Worm (Caenorhabditis elegans) whole organism, midembryonic: ENCODE data around the gene ift-43.

ENCODE experiments used
- T22C8.4 ChIP-seq: fragments of 200-800 bp; sonication (Bioruptor generic); IDR thresholded peaks from 2 replicates; pipeline ENCODE4 v1.3.6; 2022; ENCODE audit warnings: missing genetic modification characterization, missing compliant biosample characterization
- cog-1 ChIP-seq: sonication (generic microtip); optimal IDR thresholded peaks from 2 replicates; lab custom pipeline; 2016; ENCODE audit warnings: missing genetic modification characterization, missing compliant biosample characterization
- flt-1 ChIP-seq: fragments of 200-800 bp; sonication (Bioruptor generic); IDR thresholded peaks from 2 replicates; pipeline ENCODE4 v1.3.6; 2022; ENCODE audit warnings: missing genetic modification characterization, missing compliant biosample characterization
- klf-2 ChIP-seq: fragments of 200-800 bp; sonication (Bioruptor generic); conservative IDR thresholded peaks from 2 replicates; pipeline ENCODE4 v1.3.6; 2022; ENCODE audit warnings: missing genetic modification reagents, missing genetic modification characterization, missing compliant biosample characterization
- med-1 ChIP-seq: sonication (generic microtip); optimal IDR thresholded peaks from 2 replicates; lab custom pipeline; 2017; ENCODE audit warnings: missing genetic modification characterization, mild to moderate bottlenecking, missing compliant biosample characterization, antibody characterized with exemption, missing genetic modification reagents; ENCODE audit not compliant: insufficient read depth
- ref-1 ChIP-seq: fragments of 200-800 bp; sonication (Bioruptor generic); conservative IDR thresholded peaks from 2 replicates; pipeline ENCODE4 v1.3.6; 2022; ENCODE audit warnings: missing genetic modification reagents, missing genetic modification characterization, missing compliant biosample characterization
- tab-1 ChIP-seq: fragments of 200-800 bp; sonication (Bioruptor generic); IDR thresholded peaks from 2 replicates; pipeline ENCODE4 v1.3.6; 2022; ENCODE audit warnings: missing genetic modification characterization, missing compliant biosample characterization
- ztf-23 ChIP-seq: fragments of 200-800 bp; sonication (Bioruptor generic); IDR thresholded peaks from 2 replicates; pipeline ENCODE4 v1.3.6; 2022; ENCODE audit warnings: missing genetic modification reagents, missing genetic modification characterization, missing compliant biosample characterization
- ztf-29 ChIP-seq: fragments of 200-800 bp; sonication (Bioruptor generic); IDR thresholded peaks from 2 replicates; pipeline ENCODE4 v1.3.6; 2022; ENCODE audit warnings: missing genetic modification reagents, missing genetic modification characterization, missing compliant biosample characterization

The ift-43 gene

DNA sequence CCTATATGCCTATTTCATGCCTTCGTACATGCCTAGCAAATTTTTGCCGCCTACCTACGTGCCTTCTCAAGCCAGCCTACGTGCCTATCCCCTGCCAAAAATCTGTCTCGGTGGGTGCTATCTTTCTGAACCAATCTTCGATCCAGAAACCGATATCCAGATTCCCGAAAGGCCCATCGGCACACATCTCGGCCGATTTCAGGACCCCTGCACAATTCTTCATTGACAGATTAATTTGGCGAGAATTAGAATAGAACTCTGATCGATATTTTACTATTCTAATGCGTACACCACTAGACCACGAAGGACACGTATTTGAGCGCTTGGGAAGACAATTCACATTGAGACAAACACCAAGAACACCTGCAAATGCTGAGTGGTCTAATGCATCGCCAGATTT is 7.0 kb upstream of the ift-43 start:
- TF ChIP-seq T22C8.4 (GFP tag; lab: Robert Waterston, UW) (no peak), flt-1 (peak; percentile 74; the same call in 1 of the 2 replicates)

DNA sequence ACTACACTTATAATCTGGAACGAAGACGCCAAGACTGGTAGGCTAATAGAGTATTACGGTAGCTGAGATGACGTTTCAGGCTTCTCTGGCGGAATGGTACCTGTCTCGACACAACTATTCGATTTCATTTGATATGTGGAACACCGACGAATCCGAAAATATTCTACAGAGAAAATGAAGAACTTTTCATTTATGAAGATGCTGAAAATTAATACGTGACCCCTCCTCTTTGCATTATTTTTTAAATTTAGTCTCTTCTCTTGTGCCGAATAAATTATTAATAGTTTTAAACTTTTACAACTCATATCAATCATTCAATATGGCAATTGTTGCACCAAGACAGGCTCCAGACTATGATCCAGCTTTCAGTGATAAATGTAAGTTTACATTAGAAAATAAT is 5.4 kb upstream of the ift-43 start, which contains the start of gene C25H3.16:
TSS of gene C25H3.16 (plus strand) at position 301 of the 400 bp plus-strand sequence.
- TF ChIP-seq flt-1 = no peak
- no peak for TF ChIP-seq ztf-23 (GFP tag; lab: Robert Waterston, UW)
- TF ChIP-seq tab-1 (GFP tag; lab: Robert Waterston, UW) = no peak
- no peak for TF ChIP-seq T22C8.4 (GFP tag; lab: Robert Waterston, UW)
- TF ChIP-seq med-1 (GFP tag; lab: Kevin White, UChicago) = no peak
- no peak for TF ChIP-seq cog-1 (tag; lab: Kevin White, UChicago)

DNA sequence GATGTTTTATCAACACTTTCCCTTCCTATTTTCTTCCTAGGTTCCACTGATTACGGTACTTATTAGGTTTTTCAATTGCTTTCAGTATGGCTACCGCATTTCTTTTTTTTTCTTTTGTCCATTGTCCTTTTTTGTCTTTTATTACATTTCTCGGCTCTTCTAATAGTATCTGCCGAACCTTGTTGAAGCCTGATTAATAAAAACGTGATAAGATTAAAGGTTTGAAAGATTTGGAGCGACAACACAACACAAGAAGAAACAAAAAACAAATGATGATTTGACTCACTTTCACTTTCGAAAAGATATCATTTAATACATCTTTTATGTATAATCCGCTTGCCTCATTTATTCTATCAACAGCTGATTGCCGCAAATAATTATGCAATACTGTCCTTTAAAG is 4.4 kb upstream of the ift-43 start, which contains the start of gene C25H3.15:
TSS of gene C25H3.15 (plus strand) at position 301 of the 400 bp plus-strand sequence.
- no peak for TF ChIP-seq T22C8.4 (GFP tag; lab: Robert Waterston, UW)
- no peak for TF ChIP-seq ref-1 (GFP tag; lab: Robert Waterston, UW)
- no peak for TF ChIP-seq med-1 (GFP tag; lab: Kevin White, UChicago)
- TF ChIP-seq cog-1 (tag; lab: Kevin White, UChicago) = no peak
- TF ChIP-seq ztf-23 (GFP tag; lab: Robert Waterston, UW) = no peak
- no peak for TF ChIP-seq flt-1

DNA sequence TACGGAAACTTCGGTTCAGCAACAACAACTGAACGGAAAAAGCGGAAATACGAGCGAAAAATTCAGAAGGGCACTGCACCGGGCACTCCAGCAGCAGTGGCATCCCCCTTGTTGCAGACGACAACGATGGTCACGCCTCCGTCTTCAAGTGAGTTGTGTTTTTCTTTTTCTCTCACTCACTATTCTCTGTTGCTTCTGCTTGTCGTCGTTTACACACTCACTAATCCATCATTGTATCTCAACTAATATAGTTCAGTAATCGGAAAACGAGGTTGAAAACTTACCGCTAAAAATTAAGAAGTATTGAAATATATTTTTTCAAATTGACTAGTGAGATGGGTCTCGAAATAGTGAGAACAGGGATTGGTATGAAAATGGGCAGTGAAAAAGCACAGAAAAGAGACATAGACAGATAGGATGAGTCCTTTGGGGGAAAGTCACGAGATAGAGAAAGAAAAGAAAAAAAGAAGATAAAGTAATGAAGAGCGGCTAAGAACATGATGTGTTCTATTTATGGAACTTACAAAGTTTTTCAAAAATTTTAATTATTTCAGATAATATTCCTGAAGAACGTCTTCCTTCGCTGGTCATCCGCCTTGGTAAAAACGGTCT is 2.7 kb upstream of the ift-43 start:
- TF ChIP-seq klf-2 (GFP tag; lab: Robert Waterston, UW) (no peak), tab-1 (GFP tag; lab: Robert Waterston, UW) (no peak), cog-1 (tag; lab: Kevin White, UChicago) (no peak), ref-1 (GFP tag; lab: Robert Waterston, UW) (no peak), ztf-29 (GFP tag; lab: Robert Waterston, UW) (no peak), med-1 (GFP tag; lab: Kevin White, UChicago) (no peak), T22C8.4 (GFP tag; lab: Robert Waterston, UW) (no peak)

DNA sequence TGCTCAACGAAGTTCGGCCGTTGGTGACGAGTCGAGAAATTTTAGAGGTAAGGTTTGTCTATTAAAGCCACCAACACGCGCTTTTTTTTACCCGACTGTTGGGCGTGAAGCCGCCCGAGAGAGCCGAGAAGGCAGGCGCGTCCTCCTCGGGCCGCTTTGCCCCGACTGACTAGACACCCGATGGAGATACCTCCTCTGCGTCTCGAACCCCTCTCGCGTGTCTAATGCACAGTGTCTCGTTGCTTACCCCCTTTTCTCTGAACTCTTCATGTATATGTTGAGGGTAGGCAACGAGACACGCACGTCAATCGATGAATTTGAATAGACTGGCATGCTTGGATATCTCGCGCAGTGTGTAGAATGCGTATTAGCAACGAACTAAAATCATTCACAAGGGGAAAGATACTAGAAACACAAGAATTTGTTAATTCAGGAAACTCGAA is 1.2 kb upstream of the ift-43 start:
- TF ChIP-seq klf-2 (GFP tag; lab: Robert Waterston, UW) (peak; percentile 73), med-1 (GFP tag; lab: Kevin White, UChicago) (no peak), ref-1 (GFP tag; lab: Robert Waterston, UW) (peak; percentile 66), ztf-29 (GFP tag; lab: Robert Waterston, UW) (peak; percentile 95), tab-1 (GFP tag; lab: Robert Waterston, UW) (peak; percentile 85), cog-1 (tag; lab: Kevin White, UChicago) (peak; percentile 75), ztf-23 (GFP tag; lab: Robert Waterston, UW) (peak; percentile 91), flt-1 (peak; percentile 95), T22C8.4 (GFP tag; lab: Robert Waterston, UW) (peak; percentile 86)

DNA sequence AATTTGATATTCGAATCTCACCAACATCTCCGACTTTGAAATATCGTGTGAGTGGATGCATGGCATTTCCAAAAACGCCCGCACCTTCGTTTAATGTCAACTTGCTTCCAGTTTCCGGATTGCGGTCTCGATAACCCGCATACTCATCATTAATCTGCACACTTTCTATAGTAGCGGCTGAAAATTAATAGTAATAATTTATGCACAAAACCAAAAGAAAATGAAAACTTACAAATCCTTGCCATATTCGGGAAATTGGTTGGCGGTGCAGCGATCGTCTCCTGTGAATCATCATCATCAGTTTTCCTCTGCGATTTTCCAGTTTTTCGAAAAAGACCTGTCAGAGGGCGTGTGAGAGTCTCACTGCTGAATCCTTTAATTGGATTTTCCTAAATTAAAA is 431 bp downstream of the ift-43 start:
- TF ChIP-seq ztf-23 (GFP tag; lab: Robert Waterston, UW) (no peak), med-1 (GFP tag; lab: Kevin White, UChicago) (no peak), tab-1 (GFP tag; lab: Robert Waterston, UW) (no peak), T22C8.4 (GFP tag; lab: Robert Waterston, UW) (no peak), flt-1 (no peak), cog-1 (tag; lab: Kevin White, UChicago) (no peak), ztf-29 (GFP tag; lab: Robert Waterston, UW) (no peak), ref-1 (GFP tag; lab: Robert Waterston, UW) (no peak), klf-2 (GFP tag; lab: Robert Waterston, UW) (no peak)

DNA sequence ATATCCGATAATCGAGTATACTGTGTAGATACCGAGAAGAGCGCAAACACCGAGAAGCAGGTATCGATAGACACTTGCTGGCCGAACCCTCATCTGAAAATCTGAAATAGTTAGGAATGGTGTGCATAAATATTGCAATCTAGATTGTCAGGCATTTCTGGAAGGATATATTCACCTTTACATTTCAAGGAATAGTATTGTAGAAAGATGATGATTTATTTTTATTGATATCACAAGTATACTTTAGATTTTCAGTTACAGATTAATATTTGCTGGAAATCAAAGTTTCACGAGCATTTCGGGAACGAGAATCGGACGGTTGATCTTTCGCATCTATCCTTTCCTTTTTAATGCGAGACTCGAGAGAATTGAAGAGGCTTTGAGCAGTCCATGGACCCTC is 911 bp downstream of the ift-43 start, which contains the start of gene fut-3:
TSS of gene fut-3 (minus strand) at position 101 of the 400 bp plus-strand sequence.
- TF ChIP-seq klf-2 (GFP tag; lab: Robert Waterston, UW) (no peak), cog-1 (tag; lab: Kevin White, UChicago) (no peak), tab-1 (GFP tag; lab: Robert Waterston, UW) (no peak), T22C8.4 (GFP tag; lab: Robert Waterston, UW) (no peak), flt-1 (no peak), med-1 (GFP tag; lab: Kevin White, UChicago) (no peak), ztf-23 (GFP tag; lab: Robert Waterston, UW) (no peak), ref-1 (GFP tag; lab: Robert Waterston, UW) (no peak), ztf-29 (GFP tag; lab: Robert Waterston, UW) (no peak)

DNA sequence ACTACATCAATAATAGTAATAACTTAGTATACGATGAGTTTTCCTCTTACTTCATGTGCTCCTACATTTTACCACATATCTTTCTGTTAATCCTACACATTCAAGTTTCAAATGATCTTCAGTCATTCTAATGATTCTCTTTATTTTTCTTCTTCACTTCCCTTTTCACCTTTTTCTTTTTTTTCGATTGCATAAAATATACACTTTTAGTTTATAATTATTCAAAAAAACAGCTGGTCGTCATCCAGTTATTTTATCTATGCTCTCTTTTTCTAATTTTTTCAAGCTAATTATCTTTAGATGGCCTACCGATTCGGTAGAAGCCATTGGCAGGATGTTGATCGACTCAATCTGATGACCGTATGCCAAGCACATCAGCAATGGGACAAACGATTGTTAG is 6.4 kb downstream of the ift-43 start, which contains the start of gene F59E12.1:
TSS of gene F59E12.1 (plus strand) at position 301 of the 400 bp plus-strand sequence.
- TF ChIP-seq ztf-29 (GFP tag; lab: Robert Waterston, UW) (no peak), ztf-23 (GFP tag; lab: Robert Waterston, UW) (no peak), klf-2 (GFP tag; lab: Robert Waterston, UW) (no peak), med-1 (GFP tag; lab: Kevin White, UChicago) (no peak), T22C8.4 (GFP tag; lab: Robert Waterston, UW) (no peak), flt-1 (no peak), tab-1 (GFP tag; lab: Robert Waterston, UW) (no peak), cog-1 (tag; lab: Kevin White, UChicago) (no peak), ref-1 (GFP tag; lab: Robert Waterston, UW) (no peak)

DNA sequence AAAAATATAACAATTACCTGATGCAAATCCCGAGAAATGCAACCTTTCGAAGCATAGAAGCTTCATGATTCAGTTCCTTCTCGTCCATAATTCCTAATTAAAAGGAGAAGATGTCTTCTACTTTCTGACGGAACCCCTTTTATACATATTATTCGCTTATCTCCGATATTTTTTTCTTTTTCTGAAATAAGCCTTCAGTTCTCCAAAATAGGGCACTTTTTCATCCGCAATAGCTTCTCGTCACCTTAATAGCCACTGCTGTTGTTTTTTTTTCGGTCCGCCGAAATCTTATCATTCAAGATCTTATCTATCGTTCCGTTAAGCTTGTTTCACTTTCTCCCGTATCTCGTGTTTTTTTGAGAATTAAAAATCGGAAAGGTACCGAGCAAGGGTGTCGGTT is 8.3 kb downstream of the ift-43 start, which contains the start of gene bli-2:
TSS of gene bli-2 (minus strand) at position 101 of the 400 bp plus-strand sequence.
- TF ChIP-seq flt-1 (no peak), ref-1 (GFP tag; lab: Robert Waterston, UW) (no peak), tab-1 (GFP tag; lab: Robert Waterston, UW) (no peak), klf-2 (GFP tag; lab: Robert Waterston, UW) (no peak), med-1 (GFP tag; lab: Kevin White, UChicago) (no peak), T22C8.4 (GFP tag; lab: Robert Waterston, UW) (no peak), ztf-29 (GFP tag; lab: Robert Waterston, UW) (no peak), ztf-23 (GFP tag; lab: Robert Waterston, UW) (no peak), cog-1 (tag; lab: Kevin White, UChicago) (no peak)
